Worm (Caenorhabditis elegans) whole organism, L4 larva: Measurements from ENCODE around the gene B0361.3.

ENCODE experiments used
- ama-1 ChIP-seq: fragments of 150-350 bp; optimal IDR thresholded peaks from 2 replicates; lab custom pipeline; 2014; ENCODE audit warnings: inconsistent platforms, mixed read lengths
- nhr-28 ChIP-seq: fragments of 150-350 bp; optimal IDR thresholded peaks from 2 replicates; lab custom pipeline; 2014; ENCODE audit warnings: missing biosample characterization, missing genetic modification characterization
- saeg-2 ChIP-seq: fragments of 200-800 bp; sonication (Bioruptor generic); IDR thresholded peaks from 2 replicates; pipeline ENCODE4 v1.3.6; 2022; ENCODE audit warnings: missing genetic modification reagents, missing genetic modification characterization, missing compliant biosample characterization

- TF ChIP-seq ama-1 (lab: Kevin White, UChicago) (no peak), saeg-2 (GFP tag; lab: Robert Waterston, UW) (no peak), nhr-28 (tag; lab: Kevin White, UChicago) (no peak)
Observed at ce11 chrIII:7293075-7293684, 11.9 kb downstream of the B0361.3 start, which contains the start of gene cwf-19L2.
